Fruit fly (Drosophila melanogaster): ENCODE results near the gene CG9130.
"Not testable (repeated sequence)": the region's sequence is repeated elsewhere in the genome, so short reads cannot be mapped to it uniquely, and the experiment has no call there.

- not testable (repeated sequence) for TF ChIP-seq CG8478, CTCF (optimal IDR thresholded peaks at IDR 0.05)
Observed at dm6 chr3L:1245810-1246209, 6.0 kb upstream of the CG9130 start, which contains the start of gene Klp61F.

Data from S2 (cell line).